Fruit fly (Drosophila melanogaster): ENCODE measurements around the gene Jasper.

Gene Jasper

DNA sequence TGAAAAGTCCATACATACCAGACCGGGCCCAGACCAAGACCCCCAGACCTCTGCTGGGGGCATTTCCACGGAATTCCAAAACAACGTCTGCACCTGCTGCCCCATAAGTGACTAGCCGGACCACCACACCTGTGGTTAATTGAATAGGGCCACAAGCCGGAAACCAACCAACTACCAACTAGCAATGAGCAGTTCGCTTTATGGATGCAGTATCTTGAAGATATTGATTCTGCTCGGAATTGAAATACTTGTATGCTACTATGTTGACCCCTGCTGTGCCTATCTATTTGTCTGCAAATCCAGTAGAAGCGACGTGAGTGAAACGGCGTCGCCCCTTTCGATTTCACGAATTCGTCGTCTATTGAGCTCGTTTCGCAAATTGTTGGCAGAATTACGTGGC, 43.5 kb downstream of the Jasper start (continued):
- TF ChIP-seq ttk (GFP tag; IDR thresholded peaks at IDR 0.05) (peak; percentile 25; the same call in 1 of the 2 replicates), btn (GFP tag; optimal IDR thresholded peaks at IDR 0.05) (no peak), Aef1 (GFP tag; IDR thresholded peaks at IDR 0.05) (peak; percentile 27; the same call in 1 of the 3 replicates), CG3163 (GFP tag; optimal IDR thresholded peaks at IDR 0.05) (no peak), NC2β (GFP tag; optimal IDR thresholded peaks at IDR 0.05) (no peak), kni (GFP tag; optimal IDR thresholded peaks at IDR 0.05) (no peak), Hr3 (GFP tag; optimal IDR thresholded peaks at IDR 0.05) (no peak), seq (GFP tag; IDR thresholded peaks at IDR 0.05) (no peak), CG15601 (tag; optimal IDR thresholded peaks at IDR 0.05) (no peak), oc (tag; optimal IDR thresholded peaks at IDR 0.05) (no peak), dpn (GFP tag; optimal IDR thresholded peaks at IDR 0.05) (peak; percentile 16 to 24), sqz (GFP tag; optimal IDR thresholded peaks at IDR 0.05) (no peak), CG18262 (tag; optimal IDR thresholded peaks at IDR 0.05) (no peak), CG9215 (GFP tag; IDR thresholded peaks at IDR 0.05) (no peak), Xrp1 (GFP tag; IDR thresholded peaks at IDR 0.05) (peak; percentile 43), Neu2 (GFP tag; optimal IDR thresholded peaks at IDR 0.05; ENCODE audit: borderline replicate concordance) (no peak), CG13424 (tag; optimal IDR thresholded peaks at IDR 0.05) (no peak), CG9817 (tag; optimal IDR thresholded peaks at IDR 0.05) (no peak), CG7963 (GFP tag; IDR thresholded peaks at IDR 0.05; ENCODE audit: partially characterized antibody) (no peak), CG34224 (GFP tag; IDR thresholded peaks at IDR 0.05; ENCODE audit: partially characterized antibody) (no peak), CG14441 (GFP tag; IDR thresholded peaks at IDR 0.05) (peak; percentile 57), NC2α (GFP tag; optimal IDR thresholded peaks at IDR 0.05) (no peak), CG3726 (GFP tag; IDR thresholded peaks at IDR 0.05) (0 out of 3 replicates have a peak, but pooled peaks have one; percentile 12), CG16863 (GFP tag; optimal IDR thresholded peaks at IDR 0.05) (no peak), cas (GFP tag; IDR thresholded peaks at IDR 0.05) (no peak), CG14050 (GFP tag; IDR thresholded peaks at IDR 0.05) (no peak), CG6765 (GFP tag; optimal IDR thresholded peaks at IDR 0.05) (no peak), ken (GFP tag; IDR thresholded peaks at IDR 0.05) (no peak), Dek (tag; optimal IDR thresholded peaks at IDR 0.05) (no peak), CG13296 (GFP tag; optimal IDR thresholded peaks at IDR 0.05) (no peak), abd-A (tag; optimal IDR thresholded peaks at IDR 0.05) (no peak), pfk (GFP tag; optimal IDR thresholded peaks at IDR 0.05) (no peak), usp (GFP tag; optimal IDR thresholded peaks at IDR 0.05) (no peak), CG2120 (GFP tag; optimal IDR thresholded peaks at IDR 0.05) (peak; percentile 40), HmgZ (tag; optimal IDR thresholded peaks at IDR 0.05) (no peak), dm (GFP tag; optimal IDR thresholded peaks at IDR 0.05) (no peak), CG18011 (GFP tag; optimal IDR thresholded peaks at IDR 0.05) (no peak), CG3065 (GFP tag; optimal IDR thresholded peaks at IDR 0.05) (no peak), cwo (GFP tag; optimal IDR thresholded peaks at IDR 0.05) (no peak), Side (GFP tag; optimal IDR thresholded peaks at IDR 0.05) (no peak), psq (GFP tag; optimal IDR thresholded peaks at IDR 0.05) (no peak), CG10979 (tag; optimal IDR thresholded peaks at IDR 0.05) (no peak), CG7839 (tag; optimal IDR thresholded peaks at IDR 0.05) (peak; percentile 12), CG4820 (GFP tag; optimal IDR thresholded peaks at IDR 0.05) (no peak), sob (GFP tag; IDR thresholded peaks at IDR 0.05) (no peak), odd (GFP tag; optimal IDR thresholded peaks at IDR 0.05) (no peak), sc (optimal IDR thresholded peaks at IDR 0.05) (no peak), sc (GFP tag; optimal IDR thresholded peaks at IDR 0.05) (no peak), Hsf (GFP tag; optimal IDR thresholded peaks at IDR 0.05) (no peak), CG10147 (GFP tag; optimal IDR thresholded peaks at IDR 0.05) (no peak), sens (GFP tag) (peak; percentile 82), CG31388 (GFP tag; optimal IDR thresholded peaks at IDR 0.05) (no peak)
